Fruit fly (Drosophila melanogaster): ENCODE data around the gene sff.

dm6 chr3L:15921043-15921621 is 3.5 kb downstream of the sff start:
- TF ChIP-seq CTCF (optimal IDR thresholded peaks at IDR 0.05) (no peak), CG8478 (optimal IDR thresholded peaks at IDR 0.05) (no peak)
